Fruit fly (Drosophila melanogaster) whole organism, adult: ENCODE results near the gene CG9018.

ENCODE experiments used
- CG11617 ChIP-seq: fragments of 200-800 bp; sonication (Bioruptor generic); optimal IDR thresholded peaks from 2 replicates; lab custom pipeline; 2017; ENCODE audit warnings: mild to moderate bottlenecking, missing biosample characterization, missing genetic modification reagents, missing genetic modification characterization
- CG12768 ChIP-seq: fragments of 200-800 bp; sonication (Bioruptor generic); optimal IDR thresholded peaks from 2 replicates; lab custom pipeline; 2017; ENCODE audit warnings: missing biosample characterization, missing genetic modification characterization, mild to moderate bottlenecking, moderate library complexity, missing genetic modification reagents
- CG14711 ChIP-seq: fragments of 200-800 bp; sonication (Bioruptor generic); optimal IDR thresholded peaks from 2 replicates; lab custom pipeline; 2018; ENCODE audit warnings: missing biosample characterization, mild to moderate bottlenecking, missing genetic modification characterization, moderate library complexity
- CG1620 ChIP-seq: fragments of 200-800 bp; sonication (Bioruptor generic); optimal IDR thresholded peaks from 2 replicates; lab custom pipeline; 2016; ENCODE audit warnings: missing biosample characterization, missing genetic modification characterization
- CG33017 ChIP-seq: fragments of 200-800 bp; sonication (Bioruptor generic); optimal IDR thresholded peaks from 2 replicates; lab custom pipeline; 2018; ENCODE audit warnings: missing biosample characterization, mild to moderate bottlenecking, missing genetic modification characterization, moderate library complexity
- CG5204 ChIP-seq: fragments of 200-800 bp; sonication (Bioruptor generic); optimal IDR thresholded peaks from 2 replicates; lab custom pipeline; 2016; ENCODE audit warnings: missing biosample characterization, missing genetic modification characterization
- CG7045 ChIP-seq: fragments of 200-800 bp; sonication (Bioruptor generic); optimal IDR thresholded peaks from 2 replicates; lab custom pipeline; 2017; ENCODE audit warnings: missing biosample characterization, mild to moderate bottlenecking, missing genetic modification characterization
- CG7101 ChIP-seq: fragments of 200-800 bp; sonication (Bioruptor generic); optimal IDR thresholded peaks from 2 replicates; lab custom pipeline; 2018; ENCODE audit warnings: missing biosample characterization, mild to moderate bottlenecking, missing genetic modification characterization, moderate library complexity
- Clk ChIP-seq: fragments of 200-800 bp; sonication (Bioruptor generic); optimal IDR thresholded peaks from 2 replicates; lab custom pipeline; 2017; ENCODE audit warnings: missing biosample characterization, missing genetic modification characterization
- Crg-1 ChIP-seq: fragments of 200-800 bp; sonication (Bioruptor generic); optimal IDR thresholded peaks from 2 replicates; lab custom pipeline; 2016; ENCODE audit warnings: missing biosample characterization, missing genetic modification characterization
- Hr96 ChIP-seq: fragments of 200-800 bp; sonication (Bioruptor generic); optimal IDR thresholded peaks from 2 replicates; lab custom pipeline; 2016; ENCODE audit warnings: missing biosample characterization, missing genetic modification characterization
- Mnt ChIP-seq: fragments of 200-800 bp; sonication (Bioruptor generic); optimal IDR thresholded peaks from 2 replicates; lab custom pipeline; 2016; ENCODE audit warnings: missing biosample characterization, mild to moderate bottlenecking, missing genetic modification characterization
- bab1 ChIP-seq: fragments of 200-800 bp; sonication (Bioruptor generic); optimal IDR thresholded peaks from 3 replicates; lab custom pipeline; 2019; ENCODE audit warnings: missing biosample characterization, mild to moderate bottlenecking, missing genetic modification characterization, moderate library complexity
- cic ChIP-seq: fragments of 200-800 bp; sonication (Bioruptor generic); optimal IDR thresholded peaks from 2 replicates; lab custom pipeline; 2017; ENCODE audit warnings: missing biosample characterization, mild to moderate bottlenecking, missing genetic modification characterization, moderate library complexity
- cnc ChIP-seq, 2 experiments: fragments of >200 bp; optimal IDR thresholded peaks; 2 replicates each; lab custom pipeline; 2017
- kay ChIP-seq: fragments of 200-800 bp; sonication (Bioruptor generic); peaks from one replicate; lab custom pipeline; 2016; ENCODE audit warnings: missing biosample characterization, missing genetic modification characterization, borderline replicate concordance
- ovo ChIP-seq: fragments of 200-800 bp; sonication (Bioruptor generic); optimal IDR thresholded peaks from 2 replicates; lab custom pipeline; 2016; ENCODE audit warnings: missing biosample characterization, missing genetic modification characterization
- pad ChIP-seq: fragments of 200-800 bp; sonication (Bioruptor generic); optimal IDR thresholded peaks from 3 replicates; lab custom pipeline; 2017; ENCODE audit warnings: missing biosample characterization, missing genetic modification characterization, mild to moderate bottlenecking, moderate library complexity, missing genetic modification reagents
- tj ChIP-seq: fragments of 200-800 bp; sonication (Bioruptor generic); optimal IDR thresholded peaks from 3 replicates; lab custom pipeline; 2017; ENCODE audit warnings: missing biosample characterization, mild to moderate bottlenecking, missing genetic modification characterization, moderate library complexity
- toe ChIP-seq: fragments of 200-800 bp; sonication (Bioruptor generic); optimal IDR thresholded peaks from 2 replicates; lab custom pipeline; 2016; ENCODE audit warnings: missing biosample characterization, missing genetic modification characterization

CG9018 gene

DNA sequence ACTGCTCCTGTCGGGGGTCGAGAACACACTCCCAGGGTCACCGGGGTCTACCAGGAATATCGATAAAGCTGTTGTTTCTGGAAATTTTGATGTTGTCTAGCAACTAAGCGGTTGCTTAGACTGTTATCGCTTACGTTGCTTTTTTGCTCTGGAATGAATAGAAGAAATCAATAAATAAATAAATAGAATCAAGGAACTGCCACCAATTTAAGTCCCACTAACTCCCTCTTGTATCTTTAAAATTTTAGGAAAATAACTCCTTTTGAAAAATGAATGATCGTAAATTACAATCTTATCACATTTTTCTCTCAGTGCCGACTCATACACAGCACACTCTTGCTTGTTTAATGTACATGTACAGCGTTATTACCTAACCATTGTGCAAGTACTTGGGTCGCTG, 24.5 kb downstream of the CG9018 start, which contains the start of gene CG15878:
TSS of gene CG15878 (minus strand) at position 101 of the 400 bp plus-strand sequence.
- TF ChIP-seq tj (GFP tag; lab: Kevin White, UChicago) (no peak), Mnt (no peak), kay (no peak), Hr96 (GFP tag; lab: Kevin White, UChicago) (no peak), pad (no peak), cic (no peak), CG7101 (tag; lab: Kevin White, UChicago) (no peak), toe (GFP tag; lab: Kevin White, UChicago) (no peak), CG33017 (tag; lab: Kevin White, UChicago) (no peak), ovo (GFP tag; lab: Kevin White, UChicago) (no peak), CG12768 (no peak), CG1620 (no peak)

DNA sequence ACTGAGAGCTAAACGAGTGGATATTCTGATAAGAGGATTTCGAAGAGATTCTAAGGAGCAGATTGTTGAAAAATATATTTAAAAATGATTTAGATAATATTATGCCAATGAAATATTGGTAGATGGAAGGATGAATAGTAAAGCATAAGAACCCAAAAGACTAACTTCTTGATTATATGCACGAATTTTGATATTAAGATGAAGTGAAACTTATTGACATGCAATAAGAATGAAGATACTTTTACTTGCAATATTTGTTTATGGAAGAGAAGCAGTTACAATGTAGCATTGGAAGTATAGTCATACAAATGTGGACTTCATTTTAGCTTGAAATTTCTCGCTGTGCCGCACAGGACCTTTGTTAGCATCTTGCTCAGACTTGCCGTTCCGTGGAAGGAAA, 40.2 kb downstream of the CG9018 start, which contains the start of gene CG8960:
TSS of gene CG8960 (plus strand) at position 301 of the 400 bp plus-strand sequence.
- TF ChIP-seq CG7045 (GFP tag; lab: Kevin White, UChicago) (no peak), Clk (GFP tag; lab: Kevin White, UChicago) (no peak), Hr96 (GFP tag; lab: Kevin White, UChicago) (no peak), Crg-1 (GFP tag; lab: Kevin White, UChicago) (no peak), CG7101 (tag; lab: Kevin White, UChicago) (no peak), Mnt (no peak)

DNA sequence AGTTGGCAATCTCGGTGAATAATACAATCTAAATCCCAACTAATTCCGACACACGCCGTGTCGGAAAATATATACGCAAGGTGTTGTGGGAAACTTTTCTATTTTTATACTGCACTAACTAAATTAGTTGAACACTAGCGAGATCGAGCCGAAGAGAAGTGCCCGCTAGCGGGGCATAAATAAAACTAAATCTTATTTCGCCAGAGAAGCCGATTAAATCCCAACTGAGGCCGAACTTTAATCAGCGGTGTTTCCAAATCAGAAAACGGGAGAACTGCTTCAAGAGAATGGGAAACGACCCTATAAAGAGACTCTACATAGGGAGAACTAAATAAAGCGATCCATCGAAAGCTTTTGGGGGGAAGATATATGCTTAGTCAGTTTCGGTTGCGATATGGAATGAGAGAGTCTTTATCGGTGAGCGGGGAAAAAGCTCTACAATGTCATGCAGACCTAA, 44.9 kb downstream of the CG9018 start, which contains the start of gene CG5707:
TSS of gene CG5707 (minus strand) at position 228 of the 457 bp plus-strand sequence.
- TF ChIP-seq bab1 (GFP tag; lab: Kevin White, UChicago) (peak; percentile 10), Hr96 (GFP tag; lab: Kevin White, UChicago) (peak; percentile 35), toe (GFP tag; lab: Kevin White, UChicago) (peak; percentile 38), ovo (GFP tag; lab: Kevin White, UChicago) (no peak), CG12768 (peak; percentile 35), Crg-1 (GFP tag; lab: Kevin White, UChicago) (no peak), cnc (optimal IDR thresholded peaks at IDR 0.05; lab: Kevin White, UChicago) (peak in 1 of 2 experiments; percentile 54), pad (peak; percentile 53), CG11617 (GFP tag; lab: Kevin White, UChicago) (peak; percentile 39), CG7045 (GFP tag; lab: Kevin White, UChicago) (no peak), CG1620 (no peak), CG5204 (GFP tag; lab: Kevin White, UChicago) (peak; percentile 16), Mnt (peak; percentile 45), CG7101 (tag; lab: Kevin White, UChicago) (peak; percentile 35), CG33017 (tag; lab: Kevin White, UChicago) (no peak), kay (peak; percentile 82), Clk (GFP tag; lab: Kevin White, UChicago) (no peak), tj (GFP tag; lab: Kevin White, UChicago) (peak; percentile 57), cic (no peak), CG14711 (tag; lab: Kevin White, UChicago) (peak; percentile 15)

DNA sequence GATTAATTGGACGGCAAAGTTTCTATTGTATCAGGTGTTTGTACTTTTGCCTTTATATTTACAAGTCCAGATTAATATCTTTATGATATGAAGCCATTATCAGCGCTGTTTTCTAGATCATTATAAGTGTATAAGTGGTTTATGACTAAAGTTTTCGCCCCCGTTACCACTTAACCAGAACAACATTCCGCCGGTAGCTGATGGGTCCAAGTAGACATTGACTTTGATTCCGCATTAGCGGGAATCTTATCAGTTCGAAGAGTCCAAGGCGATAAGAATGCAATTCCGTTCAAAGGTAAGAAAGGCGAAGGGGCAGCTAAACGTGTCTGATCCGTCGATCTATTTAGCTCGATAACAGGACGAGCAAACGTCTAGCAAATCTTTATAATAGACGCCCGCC, 45.4 kb downstream of the CG9018 start:
- TF ChIP-seq CG11617 (GFP tag; lab: Kevin White, UChicago) (no peak), cic (peak; percentile 22), toe (GFP tag; lab: Kevin White, UChicago) (no peak), Crg-1 (GFP tag; lab: Kevin White, UChicago) (no peak)

DNA sequence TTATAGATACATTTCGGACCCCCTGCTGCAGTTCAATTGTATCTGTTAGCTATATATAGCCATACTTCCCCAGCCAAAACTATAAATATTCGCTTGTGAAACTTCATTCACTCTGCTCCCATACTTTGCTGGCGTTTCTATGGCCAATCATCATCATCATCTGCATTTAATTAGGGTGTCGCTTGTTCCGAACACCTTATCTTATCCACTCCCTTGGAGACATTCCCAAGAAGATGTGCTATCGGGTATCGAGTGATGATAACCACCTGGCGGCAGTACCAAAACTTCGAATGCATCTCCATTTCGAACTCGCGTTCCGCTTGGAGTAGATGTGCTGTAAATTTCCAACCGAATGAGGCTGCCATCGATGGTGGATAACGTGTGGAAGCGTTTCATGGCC, 51.2 kb downstream of the CG9018 start, which contains the start of gene CG13810:
TSS of gene CG13810 (plus strand) at position 301 of the 400 bp plus-strand sequence.
- no peak for TF ChIP-seq CG12768
- TF ChIP-seq bab1 (GFP tag; lab: Kevin White, UChicago), result no peak
- TF ChIP-seq Hr96 (GFP tag; lab: Kevin White, UChicago), result no peak
- TF ChIP-seq CG1620, result no peak
- TF ChIP-seq cic, result no peak
- TF ChIP-seq tj (GFP tag; lab: Kevin White, UChicago), result no peak
- no peak for TF ChIP-seq Mnt
- TF ChIP-seq pad, result no peak
- TF ChIP-seq cnc (optimal IDR thresholded peaks at IDR 0.05; lab: Kevin White, UChicago), result no peak
- no peak for TF ChIP-seq CG33017 (tag; lab: Kevin White, UChicago)
- TF ChIP-seq CG7101 (tag; lab: Kevin White, UChicago), result no peak
